Fruit fly (Drosophila melanogaster) whole organism, embryonic: Measurements from ENCODE around the gene CG8281.

Experiments
- Aef1 ChIP-seq: fragments of 200-800 bp; sonication (Bioruptor generic); IDR thresholded peaks from 3 replicates; pipeline ENCODE4 v1.3.6; 2022; ENCODE audit warnings: missing biosample characterization, missing genetic modification characterization
- CG10147 ChIP-seq: fragments of 200-800 bp; sonication (Bioruptor generic); optimal IDR thresholded peaks from 2 replicates; lab custom pipeline; 2019; ENCODE audit warnings: missing biosample characterization, mild to moderate bottlenecking, missing genetic modification characterization, moderate library complexity
- CG11093 ChIP-seq: fragments of 200-800 bp; sonication (Bioruptor generic); IDR thresholded peaks from 3 replicates; pipeline ENCODE4 v1.3.6; 2022; ENCODE audit warnings: missing biosample characterization, missing genetic modification characterization
- CG11695 ChIP-seq: fragments of 200-800 bp; sonication (Bioruptor generic); IDR thresholded peaks from 3 replicates; pipeline ENCODE4 v1.3.6; 2022; ENCODE audit warnings: missing biosample characterization, missing genetic modification characterization
- CG12769 ChIP-seq: fragments of 200-800 bp; sonication (Bioruptor generic); optimal IDR thresholded peaks from 2 replicates; lab custom pipeline; 2019; ENCODE audit warnings: missing biosample characterization, mild to moderate bottlenecking, missing genetic modification characterization, moderate library complexity
- CG14014 ChIP-seq: fragments of 200-800 bp; sonication (Bioruptor generic); IDR thresholded peaks from 2 replicates; pipeline ENCODE4 v1.3.6; 2022; ENCODE audit warnings: missing biosample characterization, missing genetic modification characterization
- CG15696 ChIP-seq: fragments of 200-800 bp; sonication (Bioruptor generic); optimal IDR thresholded peaks from 2 replicates; lab custom pipeline; 2019; ENCODE audit warnings: missing biosample characterization, mild to moderate bottlenecking, missing genetic modification characterization, moderate library complexity
- CG1602 ChIP-seq: fragments of 200-800 bp; sonication (Bioruptor generic); optimal IDR thresholded peaks from 3 replicates; lab custom pipeline; 2016; ENCODE audit warnings: missing biosample characterization, missing genetic modification characterization
- CG16813 ChIP-seq: fragments of 200-800 bp; sonication (Bioruptor generic); IDR thresholded peaks from 3 replicates; pipeline ENCODE4 v1.3.6; 2022; ENCODE audit warnings: missing biosample characterization, missing genetic modification characterization; ENCODE audit not compliant: partially characterized antibody
- CG16863 ChIP-seq: fragments of 200-800 bp; sonication (Bioruptor generic); optimal IDR thresholded peaks from 3 replicates; lab custom pipeline; 2016; ENCODE audit warnings: missing biosample characterization, missing genetic modification characterization
- CG17359 ChIP-seq: fragments of 200-800 bp; sonication (Bioruptor generic); optimal IDR thresholded peaks from 3 replicates; lab custom pipeline; 2018; ENCODE audit warnings: missing biosample characterization, mild to moderate bottlenecking, missing genetic modification characterization, moderate library complexity
- CG18764 ChIP-seq: fragments of 200-800 bp; sonication (Bioruptor generic); optimal IDR thresholded peaks from 3 replicates; lab custom pipeline; 2016; ENCODE audit warnings: missing biosample characterization, missing genetic modification characterization
- CG33557 ChIP-seq: fragments of 200-800 bp; sonication (Bioruptor generic); optimal IDR thresholded peaks from 2 replicates; lab custom pipeline; 2019; ENCODE audit warnings: missing biosample characterization, mild to moderate bottlenecking, missing genetic modification characterization, moderate library complexity
- CG34376 ChIP-seq: fragments of 200-800 bp; sonication (Bioruptor generic); optimal IDR thresholded peaks from 2 replicates; lab custom pipeline; 2018; ENCODE audit warnings: missing biosample characterization, mild to moderate bottlenecking, missing genetic modification characterization
- CG4282 ChIP-seq: fragments of 200-800 bp; sonication (Bioruptor generic); optimal IDR thresholded peaks from 2 replicates; lab custom pipeline; 2016; ENCODE audit warnings: missing biosample characterization, missing genetic modification characterization
- CG4617 ChIP-seq: fragments of 200-800 bp; sonication (Bioruptor generic); optimal IDR thresholded peaks from 3 replicates; lab custom pipeline; 2016; ENCODE audit warnings: missing biosample characterization, missing genetic modification characterization, borderline replicate concordance
- CG4854 ChIP-seq: fragments of 200-800 bp; sonication (Bioruptor generic); optimal IDR thresholded peaks from 2 replicates; lab custom pipeline; 2016; ENCODE audit warnings: missing biosample characterization, missing genetic modification characterization, inconsistent platforms
- CG5953 ChIP-seq: fragments of 200-800 bp; sonication (Bioruptor generic); IDR thresholded peaks from 2 replicates; pipeline ENCODE4 v1.3.6; 2022; ENCODE audit warnings: missing biosample characterization, missing genetic modification characterization
- CG6175 ChIP-seq: fragments of 200-800 bp; sonication (Bioruptor generic); IDR thresholded peaks from 3 replicates; pipeline ENCODE4 v1.3.6; 2022; ENCODE audit warnings: missing biosample characterization, missing genetic modification characterization
- CG7271 ChIP-seq: fragments of 200-800 bp; sonication (Bioruptor generic); optimal IDR thresholded peaks from 2 replicates; lab custom pipeline; 2018; ENCODE audit warnings: missing biosample characterization, mild to moderate bottlenecking, missing genetic modification characterization, moderate library complexity
- CG7357 ChIP-seq: fragments of 200-800 bp; sonication (Bioruptor generic); IDR thresholded peaks from 3 replicates; pipeline ENCODE4 v1.3.6; 2022; ENCODE audit warnings: missing biosample characterization, missing genetic modification characterization
- CG7928 ChIP-seq: fragments of 200-800 bp; sonication (Bioruptor generic); optimal IDR thresholded peaks from 2 replicates; lab custom pipeline; 2017; ENCODE audit warnings: missing biosample characterization, mild to moderate bottlenecking, missing genetic modification characterization
- CG9437 ChIP-seq: fragments of 200-800 bp; sonication (Bioruptor generic); optimal IDR thresholded peaks from 2 replicates; lab custom pipeline; 2018; ENCODE audit warnings: missing biosample characterization, mild to moderate bottlenecking, missing genetic modification characterization
- Gug ChIP-seq: fragments of 200-800 bp; sonication (Bioruptor generic); IDR thresholded peaks from 4 replicates; pipeline ENCODE4 v1.3.6; 2022; ENCODE audit warnings: missing biosample characterization, missing genetic modification characterization
- HmgZ ChIP-seq: fragments of 200-800 bp; sonication (Bioruptor generic); optimal IDR thresholded peaks from 2 replicates; lab custom pipeline; 2018; ENCODE audit warnings: missing biosample characterization, mild to moderate bottlenecking, missing genetic modification characterization
- Lpt ChIP-seq: fragments of >200 bp; optimal IDR thresholded peaks from 2 replicates; lab custom pipeline; 2018; ENCODE audit warnings: missing biosample characterization, missing genetic modification characterization
- Meics ChIP-seq: fragments of 200-800 bp; sonication (Bioruptor generic); optimal IDR thresholded peaks from 2 replicates; lab custom pipeline; 2017; ENCODE audit warnings: missing biosample characterization, mild to moderate bottlenecking, missing genetic modification characterization
- Mes4 ChIP-seq: fragments of 200-800 bp; sonication (Bioruptor generic); optimal IDR thresholded peaks from 2 replicates; lab custom pipeline; 2016; ENCODE audit warnings: missing biosample characterization, missing genetic modification characterization
- Opbp ChIP-seq: fragments of 200-800 bp; sonication (Bioruptor generic); IDR thresholded peaks from 3 replicates; pipeline ENCODE4 v1.3.6; 2022; ENCODE audit warnings: missing biosample characterization, missing genetic modification characterization; ENCODE audit not compliant: partially characterized antibody
- Sry-δ ChIP-seq: fragments of 200-800 bp; sonication (Bioruptor generic); optimal IDR thresholded peaks from 2 replicates; lab custom pipeline; 2016; ENCODE audit warnings: missing biosample characterization, missing genetic modification characterization
- Taf1 ChIP-seq: fragments of 200-800 bp; sonication (Bioruptor generic); IDR thresholded peaks from 2 replicates; pipeline ENCODE4 v1.3.6; 2022; ENCODE audit warnings: missing biosample characterization, missing genetic modification characterization
- bbx ChIP-seq: fragments of 200-800 bp; sonication (Bioruptor generic); IDR thresholded peaks from 2 replicates; pipeline ENCODE4 v1.3.6; 2022; ENCODE audit warnings: missing biosample characterization, missing genetic modification characterization; ENCODE audit not compliant: partially characterized antibody
- danr ChIP-seq: fragments of 200-800 bp; sonication (Bioruptor generic); IDR thresholded peaks from 2 replicates; pipeline ENCODE4 v1.3.6; 2022; ENCODE audit warnings: missing biosample characterization, missing genetic modification characterization
- exex ChIP-seq: fragments of 200-800 bp; sonication (Bioruptor generic); optimal IDR thresholded peaks from 4 replicates; lab custom pipeline; 2018; ENCODE audit warnings: missing biosample characterization, mild to moderate bottlenecking, missing genetic modification characterization, moderate library complexity
- fd64A ChIP-seq: fragments of 200-800 bp; sonication (Bioruptor generic); optimal IDR thresholded peaks from 3 replicates; lab custom pipeline; 2018; ENCODE audit warnings: missing biosample characterization, mild to moderate bottlenecking, missing genetic modification characterization
- gem ChIP-seq: fragments of 200-800 bp; sonication (Bioruptor generic); optimal IDR thresholded peaks from 2 replicates; lab custom pipeline; 2019; ENCODE audit warnings: missing biosample characterization, mild to moderate bottlenecking, missing genetic modification characterization, moderate library complexity
- grau ChIP-seq: fragments of 200-800 bp; optimal IDR thresholded peaks from 3 replicates; lab custom pipeline; 2019; ENCODE audit warnings: missing biosample characterization, mild to moderate bottlenecking, missing genetic modification characterization, moderate library complexity
- gsb ChIP-seq: fragments of 200-800 bp; sonication (Bioruptor generic); IDR thresholded peaks from 2 replicates; pipeline ENCODE4 v1.3.6; 2022; ENCODE audit warnings: missing biosample characterization, missing genetic modification characterization
- gt ChIP-seq: fragments of 200-800 bp; sonication (Bioruptor generic); IDR thresholded peaks from 2 replicates; pipeline ENCODE4 v1.3.6; 2022; ENCODE audit warnings: missing biosample characterization, missing genetic modification characterization
- hbn ChIP-seq: fragments of 200-800 bp; sonication (Bioruptor generic); IDR thresholded peaks from 2 replicates; pipeline ENCODE4 v1.3.6; 2022; ENCODE audit warnings: missing biosample characterization, missing genetic modification characterization; ENCODE audit not compliant: partially characterized antibody
- jigr1 ChIP-seq: fragments of 200-800 bp; sonication (Bioruptor generic); IDR thresholded peaks from 3 replicates; pipeline ENCODE4 v1.3.6; 2022; ENCODE audit warnings: missing biosample characterization, missing genetic modification characterization
- nau ChIP-seq: fragments of 200-800 bp; sonication (Bioruptor generic); optimal IDR thresholded peaks from 3 replicates; lab custom pipeline; 2017; ENCODE audit warnings: missing biosample characterization, mild to moderate bottlenecking, missing genetic modification characterization, missing genetic modification reagents
- onecut ChIP-seq: fragments of 200-800 bp; sonication (Bioruptor generic); IDR thresholded peaks from 2 replicates; pipeline ENCODE4 v1.3.6; 2022; ENCODE audit warnings: missing biosample characterization, missing genetic modification characterization
- run ChIP-seq: fragments of 200-800 bp; sonication (Bioruptor generic); optimal IDR thresholded peaks from 3 replicates; lab custom pipeline; 2018; ENCODE audit warnings: missing biosample characterization, mild to moderate bottlenecking, missing genetic modification characterization
- scrt ChIP-seq: fragments of 200-800 bp; sonication (Bioruptor generic); optimal IDR thresholded peaks from 2 replicates; lab custom pipeline; 2018; ENCODE audit warnings: missing biosample characterization, mild to moderate bottlenecking, missing genetic modification characterization, moderate library complexity
- so ChIP-seq: fragments of 200-800 bp; sonication (Bioruptor generic); IDR thresholded peaks from 3 replicates; pipeline ENCODE4 v1.3.6; 2022; ENCODE audit warnings: missing biosample characterization, missing genetic modification characterization
- tgo ChIP-seq: fragments of 200-800 bp; sonication (Bioruptor generic); IDR thresholded peaks from 3 replicates; pipeline ENCODE4 v1.3.6; 2022; ENCODE audit warnings: missing biosample characterization, missing genetic modification characterization
- twi ChIP-seq: fragments of 200-800 bp; optimal IDR thresholded peaks from 2 replicates; lab custom pipeline; 2019; ENCODE audit warnings: missing biosample characterization, mild to moderate bottlenecking, missing genetic modification characterization, moderate library complexity
- unpg ChIP-seq: fragments of 200-800 bp; sonication (Bioruptor generic); optimal IDR thresholded peaks from 3 replicates; lab custom pipeline; 2018; ENCODE audit warnings: missing biosample characterization, mild to moderate bottlenecking, missing genetic modification characterization, moderate library complexity
- zf30C ChIP-seq: fragments of 200-800 bp; sonication (Bioruptor generic); optimal IDR thresholded peaks from 3 replicates; lab custom pipeline; 2018; ENCODE audit warnings: missing biosample characterization, mild to moderate bottlenecking, missing genetic modification characterization

Gene CG8281

dm6 chr3L:7863766-7864305 is 48.4 kb upstream of the CG8281 start (continued):
- TF ChIP-seq CG7271 = no peak
- TF ChIP-seq CG16863 (GFP tag; lab: Kevin White, UChicago) = no peak
- TF ChIP-seq so (GFP tag; lab: Robert Waterston, UW) = peak; percentile 58; the same call in 2 of the 3 replicates
- peak; percentile 86 for TF ChIP-seq gem (tag; lab: Kevin White, UChicago)
- TF ChIP-seq bbx (GFP tag; lab: Robert Waterston, UW) = no peak
- no peak for TF ChIP-seq run (tag; lab: Kevin White, UChicago)
- TF ChIP-seq CG7357 (GFP tag; lab: Robert Waterston, UW) = peak; percentile 48; the same call in 1 of the 3 replicates
- TF ChIP-seq grau = peak; percentile 81
- TF ChIP-seq Mes4 (GFP tag; lab: Kevin White, UChicago) = no peak
- peak; percentile 7 for TF ChIP-seq twi
- peak; percentile 75 for TF ChIP-seq Aef1 (GFP tag; lab: Robert Waterston, UW)
- TF ChIP-seq CG9437 = peak; percentile 51
- TF ChIP-seq Opbp (GFP tag; lab: Robert Waterston, UW) = no peak
- TF ChIP-seq CG34376 (GFP tag; lab: Kevin White, UChicago) = peak; percentile 8
- peak; percentile 23 for TF ChIP-seq CG15696 (tag; lab: Kevin White, UChicago)
- no peak for TF ChIP-seq CG18764 (GFP tag; lab: Kevin White, UChicago)
- no peak for TF ChIP-seq Sry-δ (GFP tag; lab: Kevin White, UChicago)
- peak; percentile 51 for TF ChIP-seq HmgZ (tag; lab: Kevin White, UChicago)
- no peak for TF ChIP-seq CG33557 (GFP tag; lab: Kevin White, UChicago)
- peak; percentile 83 for TF ChIP-seq CG11695 (GFP tag; lab: Robert Waterston, UW)
- TF ChIP-seq CG5953 = no peak
- TF ChIP-seq CG12769 (tag; lab: Kevin White, UChicago) = peak; percentile 30
- no peak for TF ChIP-seq CG4617 (GFP tag; lab: Kevin White, UChicago)
- TF ChIP-seq CG6175 (GFP tag; lab: Robert Waterston, UW) = peak; percentile 57; the same call in 2 of the 3 replicates
- TF ChIP-seq CG17359 (tag; lab: Kevin White, UChicago) = peak; percentile 19
- peak; percentile 21; the same call in 1 of the 2 replicates for TF ChIP-seq onecut (GFP tag; lab: Robert Waterston, UW)
- TF ChIP-seq Gug (GFP tag; lab: Robert Waterston, UW) = peak; percentile 36; the same call in 1 of the 4 replicates
- TF ChIP-seq hbn = no peak
- peak; percentile 14 for TF ChIP-seq zf30C (GFP tag; lab: Kevin White, UChicago)
- no peak for TF ChIP-seq gt (GFP tag; lab: Robert Waterston, UW)
- TF ChIP-seq nau (GFP tag; lab: Kevin White, UChicago) = peak; percentile 30
- no peak for TF ChIP-seq Lpt (GFP tag; lab: Kevin White, UChicago)
- TF ChIP-seq tgo (GFP tag; lab: Robert Waterston, UW) = peak; percentile 82
- TF ChIP-seq exex (tag; lab: Kevin White, UChicago) = peak; percentile 41
- TF ChIP-seq CG4282 (GFP tag; lab: Kevin White, UChicago) = no peak
- peak; percentile 85 for TF ChIP-seq CG10147 (GFP tag; lab: Kevin White, UChicago)
- peak; percentile 83 for TF ChIP-seq CG14014 (GFP tag; lab: Robert Waterston, UW)
- TF ChIP-seq CG7928 = no peak
- TF ChIP-seq gsb (GFP tag; lab: Robert Waterston, UW) = peak; percentile 62
- no peak for TF ChIP-seq CG16813
- TF ChIP-seq CG4854 (GFP tag; lab: Kevin White, UChicago) = no peak
- no peak for TF ChIP-seq fd64A (GFP tag; lab: Kevin White, UChicago)
- TF ChIP-seq CG1602 (GFP tag; lab: Kevin White, UChicago) = peak; percentile 30
- TF ChIP-seq CG11093 = 0 out of 3 replicates have a peak, but pooled peaks have one; percentile 42
- no peak for TF ChIP-seq jigr1 (GFP tag; lab: Robert Waterston, UW)
- peak; percentile 62; the same call in 1 of the 2 replicates for TF ChIP-seq Taf1 (GFP tag; lab: Robert Waterston, UW)
- TF ChIP-seq unpg = peak; percentile 73
- TF ChIP-seq danr (GFP tag; lab: Robert Waterston, UW) = peak; percentile 49; the same call in 1 of the 2 replicates
- TF ChIP-seq Meics = peak; percentile 84
- TF ChIP-seq scrt (GFP tag; lab: Kevin White, UChicago) = peak; percentile 53
